Worm (Caenorhabditis elegans): ENCODE results near the gene F46G10.2.

DNA sequence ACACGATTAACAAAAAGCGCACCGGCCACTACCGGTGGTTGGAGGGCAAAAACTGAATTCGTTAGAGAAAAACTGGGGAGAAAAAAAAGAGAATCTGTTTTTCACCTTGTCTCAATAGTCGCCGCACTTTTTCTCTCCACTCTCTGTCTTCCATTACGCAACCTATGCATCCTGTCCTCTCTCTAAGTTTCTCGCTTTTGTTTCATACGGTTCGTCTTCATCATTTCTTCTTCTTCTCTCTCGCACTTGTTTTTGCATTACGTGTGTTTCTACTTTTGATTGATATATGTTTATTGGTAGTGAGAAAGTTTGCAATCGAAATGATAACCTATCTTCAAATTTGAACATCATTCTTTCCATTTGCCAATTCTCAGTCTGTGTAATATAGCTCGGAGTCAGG, 2.2 kb upstream of the F46G10.2 start:
- no peak for TF ChIP-seq ztf-29 (GFP tag; IDR thresholded peaks at IDR 0.05)
- TF ChIP-seq flt-1 (GFP tag; IDR thresholded peaks at IDR 0.05): no peak

All from whole organism, midembryonic.